Worm (Caenorhabditis elegans): ENCODE measurements around the gene Y24D9A.6.

The Y24D9A.6 gene

ce11 chrIV:4449843-4450242 lies 49.6 kb upstream of the Y24D9A.6 start (continued):
- TF ChIP-seq madf-3 (GFP tag; IDR thresholded peaks at IDR 0.05) (no peak), rpc-1 (optimal IDR thresholded peaks at IDR 0.05) (no peak), rpc-1 (tag; optimal IDR thresholded peaks at IDR 0.05) (no peak), T07F8.4 (tag; optimal IDR thresholded peaks at IDR 0.05) (no peak), efl-1 (GFP tag; optimal IDR thresholded peaks at IDR 0.05) (no peak), snpc-3.4 (tag; optimal IDR thresholded peaks at IDR 0.05) (no peak), pha-4 (tag; optimal IDR thresholded peaks at IDR 0.05) (no peak), fkh-3 (tag; optimal IDR thresholded peaks at IDR 0.05) (peak; percentile 6), ztf-22 (GFP tag; optimal IDR thresholded peaks at IDR 0.05) (no peak), F55B11.4 (tag; optimal IDR thresholded peaks at IDR 0.05; ENCODE audit: borderline replicate concordance, insufficient read depth) (no peak), nfyb-1 (GFP tag; IDR thresholded peaks at IDR 0.05) (peak; percentile 82), F10E7.11 (tag; optimal IDR thresholded peaks at IDR 0.05) (peak; percentile 51), sea-2 (GFP tag; IDR thresholded peaks at IDR 0.05) (no peak), F49E8.2 (tag; optimal IDR thresholded peaks at IDR 0.05; ENCODE audit: insufficient read depth) (peak; percentile 41), mel-28 (tag; optimal IDR thresholded peaks at IDR 0.05; ENCODE audit: borderline replicate concordance) (no peak), Y56A3A.18 (GFP tag; IDR thresholded peaks at IDR 0.05) (no peak), hlh-26 (GFP tag; conservative IDR thresholded peaks at IDR 0.05) (no peak), cebp-1 (GFP tag; IDR thresholded peaks at IDR 0.05) (no peak), cebp-1 (tag; optimal IDR thresholded peaks at IDR 0.05) (peak; percentile 56), madf-10 (tag; optimal IDR thresholded peaks at IDR 0.05) (peak; percentile 64), ets-4 (GFP tag; optimal IDR thresholded peaks at IDR 0.05) (no peak), K11D2.4 (GFP tag; IDR thresholded peaks at IDR 0.05) (no peak), mxl-1 (tag; optimal IDR thresholded peaks at IDR 0.05) (no peak), F57A8.1 (GFP tag; optimal IDR thresholded peaks at IDR 0.05) (no peak), C06A6.2 (GFP tag; conservative IDR thresholded peaks at IDR 0.05) (no peak), B0019.2 (GFP tag; conservative IDR thresholded peaks at IDR 0.05) (no peak), lag-1 (GFP tag; IDR thresholded peaks at IDR 0.05) (no peak), mcd-1 (GFP tag; IDR thresholded peaks at IDR 0.05) (peak; percentile 38; the same call in 1 of the 2 replicates), nhr-90 (tag; optimal IDR thresholded peaks at IDR 0.05) (peak; percentile 47), K12H6.12 (tag; optimal IDR thresholded peaks at IDR 0.05) (no peak), ztf-25 (GFP tag; IDR thresholded peaks at IDR 0.05) (no peak), snpc-1.1 (tag; optimal IDR thresholded peaks at IDR 0.05; ENCODE audit: insufficient read depth) (no peak), madf-8 (GFP tag; conservative IDR thresholded peaks at IDR 0.05) (no peak), ceh-58 (GFP tag; IDR thresholded peaks at IDR 0.05) (0 out of 2 replicates have a peak, but pooled peaks have one; percentile 41), F22D6.2 (tag; optimal IDR thresholded peaks at IDR 0.05) (no peak), lir-1 (GFP tag; conservative IDR thresholded peaks at IDR 0.05) (no peak), rcor-1 (GFP tag; IDR thresholded peaks at IDR 0.05) (peak; percentile 39; the same call in 1 of the 2 replicates), lin-35 (GFP tag; optimal IDR thresholded peaks at IDR 0.05) (peak in 1 of 3 experiments; percentile 50), bed-2 (GFP tag; IDR thresholded peaks at IDR 0.05) (no peak), somi-1 (GFP tag; optimal IDR thresholded peaks at IDR 0.05) (no peak), zfh-2 (GFP tag; conservative IDR thresholded peaks at IDR 0.05) (no peak), ztf-26 (tag; optimal IDR thresholded peaks at IDR 0.05) (no peak), hmg-20 (GFP tag; IDR thresholded peaks at IDR 0.05) (no peak), B0261.1 (tag; optimal IDR thresholded peaks at IDR 0.05) (no peak), F23B12.7 (tag; optimal IDR thresholded peaks at IDR 0.05; ENCODE audit: insufficient read depth) (no peak), dpff-1 (tag; optimal IDR thresholded peaks at IDR 0.05) (peak; percentile 7), ceh-79 (tag; optimal IDR thresholded peaks at IDR 0.05) (no peak), sptf-2 (GFP tag; optimal IDR thresholded peaks at IDR 0.05) (no peak), D2030.7 (GFP tag; IDR thresholded peaks at IDR 0.05) (peak; percentile 35; the same call in 1 of the 2 replicates)
